Fruit fly (Drosophila melanogaster): ENCODE measurements around the gene CG33725.

CG33725 gene

dm6 chr3L:12503865-12504650 lies 21.6 kb downstream of the CG33725 start, which contains the start of the genes CG10646 and vih (continued):
- TF ChIP-seq CG7556 (GFP tag; optimal IDR thresholded peaks at IDR 0.05): peak; percentile 40
- peak; percentile 70 for TF ChIP-seq Meics (GFP tag; optimal IDR thresholded peaks at IDR 0.05)
- peak; percentile 21 for TF ChIP-seq CG18619 (GFP tag; optimal IDR thresholded peaks at IDR 0.05)
- peak; percentile 4 for TF ChIP-seq tap (tag; optimal IDR thresholded peaks at IDR 0.05)
- peak; percentile 29 for TF ChIP-seq CG31388 (GFP tag; optimal IDR thresholded peaks at IDR 0.05)
- no peak for TF ChIP-seq CG12236 (GFP tag; optimal IDR thresholded peaks at IDR 0.05)
- TF ChIP-seq CG34376 (GFP tag; optimal IDR thresholded peaks at IDR 0.05): peak; percentile 5
- TF ChIP-seq CG9215 (GFP tag; IDR thresholded peaks at IDR 0.05): no peak
- peak; percentile 51 for TF ChIP-seq CG7271 (tag; optimal IDR thresholded peaks at IDR 0.05)
- TF ChIP-seq Usf (GFP tag; optimal IDR thresholded peaks at IDR 0.05): no peak
- no peak for TF ChIP-seq lov (optimal IDR thresholded peaks at IDR 0.05)
- TF ChIP-seq lov (GFP tag; IDR thresholded peaks at IDR 0.05): 0 out of 3 replicates have a peak, but pooled peaks have one; percentile 26
- TF ChIP-seq shn (GFP tag; optimal IDR thresholded peaks at IDR 0.05): no peak
- TF ChIP-seq D19A (tag; optimal IDR thresholded peaks at IDR 0.05): peak; percentile 35
- peak; percentile 88 for TF ChIP-seq Ets97D (GFP tag; optimal IDR thresholded peaks at IDR 0.05)
- TF ChIP-seq Trl (optimal IDR thresholded peaks at IDR 0.05): no peak
- TF ChIP-seq Trl (GFP tag; optimal IDR thresholded peaks at IDR 0.05): peak; percentile 15
- TF ChIP-seq pzg (GFP tag; optimal IDR thresholded peaks at IDR 0.05): peak; percentile 73
- TF ChIP-seq chn (GFP tag; optimal IDR thresholded peaks at IDR 0.05): peak; percentile 25
- no peak for TF ChIP-seq Rx (GFP tag; IDR thresholded peaks at IDR 0.05)
- no peak; the same call in 1 of the 2 replicates for TF ChIP-seq hbn (GFP tag; IDR thresholded peaks at IDR 0.05; ENCODE audit: partially characterized antibody)
- peak; percentile 64 for TF ChIP-seq CG13775 (GFP tag; optimal IDR thresholded peaks at IDR 0.05)
- no peak for TF ChIP-seq fu2 (GFP tag; optimal IDR thresholded peaks at IDR 0.05)
- TF ChIP-seq Max (GFP tag; optimal IDR thresholded peaks at IDR 0.05): peak; percentile 35
- no peak for TF ChIP-seq Blimp-1 (GFP tag; optimal IDR thresholded peaks at IDR 0.05)
- TF ChIP-seq CG4707 (GFP tag; optimal IDR thresholded peaks at IDR 0.05): no peak
- no peak for TF ChIP-seq maf-S (GFP tag; optimal IDR thresholded peaks at IDR 0.05)
- no peak for TF ChIP-seq pan (optimal IDR thresholded peaks at IDR 0.05)
- peak in 1 of 2 experiments; percentile 47 for TF ChIP-seq pan (GFP tag; optimal IDR thresholded peaks at IDR 0.05 in 1 of 2, IDR thresholded peaks at IDR 0.05 in 1 of 2)
- peak; percentile 21 for TF ChIP-seq nerfin-1 (tag; optimal IDR thresholded peaks at IDR 0.05)
- 0 out of 2 replicates have a peak, but pooled peaks have one; percentile 23 for TF ChIP-seq HLH3B (GFP tag; IDR thresholded peaks at IDR 0.05)
- no peak for TF ChIP-seq CG5180 (GFP tag; optimal IDR thresholded peaks at IDR 0.05)
- TF ChIP-seq Poxn (GFP tag; IDR thresholded peaks at IDR 0.05): no peak
- peak in 1 of 2 experiments; percentile 0 for TF ChIP-seq Eip74EF (GFP tag; optimal IDR thresholded peaks at IDR 0.05)
- no peak for TF ChIP-seq tgo (GFP tag; IDR thresholded peaks at IDR 0.05)
- TF ChIP-seq CG4820 (GFP tag; optimal IDR thresholded peaks at IDR 0.05): peak; percentile 42
- no peak for TF ChIP-seq CG3163 (GFP tag; optimal IDR thresholded peaks at IDR 0.05)
- TF ChIP-seq ATbp (GFP tag; optimal IDR thresholded peaks at IDR 0.05): no peak
- peak; percentile 36 for TF ChIP-seq odd (GFP tag; optimal IDR thresholded peaks at IDR 0.05)
- TF ChIP-seq stwl (tag; optimal IDR thresholded peaks at IDR 0.05): peak; percentile 88
- peak; percentile 96 for TF ChIP-seq trem (tag; optimal IDR thresholded peaks at IDR 0.05)
- peak; percentile 63 for TF ChIP-seq CG8924 (tag; optimal IDR thresholded peaks at IDR 0.05)
- no peak for TF ChIP-seq nerfin-2 (GFP tag; IDR thresholded peaks at IDR 0.05; ENCODE audit: partially characterized antibody)
- no peak for TF ChIP-seq HmgD (GFP tag; optimal IDR thresholded peaks at IDR 0.05)
- peak; percentile 63 for TF ChIP-seq CG31441 (GFP tag; IDR thresholded peaks at IDR 0.05)
- peak; percentile 82 for TF ChIP-seq CG14710 (tag; optimal IDR thresholded peaks at IDR 0.05)
- TF ChIP-seq CG1832 (GFP tag; optimal IDR thresholded peaks at IDR 0.05): no peak
- TF ChIP-seq CG7786 (GFP tag; optimal IDR thresholded peaks at IDR 0.05): no peak
- TF ChIP-seq caup (GFP tag; optimal IDR thresholded peaks at IDR 0.05; ENCODE audit: severe bottlenecking): peak; percentile 47
